Worm (Caenorhabditis elegans): ENCODE results near the gene srh-293.
A peak's percentile ranks its signal among the peaks of the same experiment; 100 is the strongest.

The srh-293 gene

DNA sequence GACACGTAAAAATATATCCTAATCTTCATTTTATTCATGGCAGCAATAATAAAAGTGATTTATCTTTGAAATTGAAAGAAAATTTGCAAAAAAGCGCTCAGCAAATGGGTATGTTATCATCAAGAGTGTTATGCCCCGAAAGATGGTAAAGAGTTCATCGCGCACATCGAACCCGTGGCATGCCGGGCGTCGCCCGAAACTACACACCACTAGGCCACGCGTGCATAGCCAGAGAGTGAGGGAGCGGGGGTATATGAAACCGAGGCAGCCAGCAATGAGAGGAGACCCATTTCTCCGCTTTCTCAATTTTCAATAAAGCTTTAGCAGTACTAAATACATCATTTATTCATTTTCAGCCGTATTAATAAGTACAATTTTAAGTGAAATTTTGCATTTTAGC is 7.8 kb downstream of the srh-293 start (continued):
- TF ChIP-seq elt-3 (tag; optimal IDR thresholded peaks at IDR 0.05) (peak in 1 of 6 experiments; percentile 29), fos-1 (tag; optimal IDR thresholded peaks at IDR 0.05) (peak; percentile 48), grh-1 (GFP tag; IDR thresholded peaks at IDR 0.05) (peak; percentile 25; the same call in 1 of the 2 replicates), hpl-2 (GFP tag; optimal IDR thresholded peaks at IDR 0.05) (peak; percentile 13), nhr-237 (tag; optimal IDR thresholded peaks at IDR 0.05) (no peak), zip-4 (GFP tag; optimal IDR thresholded peaks at IDR 0.05) (peak; percentile 18), unc-86 (tag; optimal IDR thresholded peaks at IDR 0.05) (peak; percentile 52), C16A3.4 (tag; optimal IDR thresholded peaks at IDR 0.05) (peak; percentile 78), C04F5.9 (tag; optimal IDR thresholded peaks at IDR 0.05) (no peak), aha-1 (tag; optimal IDR thresholded peaks at IDR 0.05) (no peak), nhr-12 (tag; optimal IDR thresholded peaks at IDR 0.05) (peak; percentile 12), fkh-10 (GFP tag; optimal IDR thresholded peaks at IDR 0.05) (peak; percentile 34), lir-3 (tag; optimal IDR thresholded peaks at IDR 0.05; ENCODE audit: poor library complexity) (peak; percentile 8), aly-2 (tag; optimal IDR thresholded peaks at IDR 0.05) (peak; percentile 44)

DNA sequence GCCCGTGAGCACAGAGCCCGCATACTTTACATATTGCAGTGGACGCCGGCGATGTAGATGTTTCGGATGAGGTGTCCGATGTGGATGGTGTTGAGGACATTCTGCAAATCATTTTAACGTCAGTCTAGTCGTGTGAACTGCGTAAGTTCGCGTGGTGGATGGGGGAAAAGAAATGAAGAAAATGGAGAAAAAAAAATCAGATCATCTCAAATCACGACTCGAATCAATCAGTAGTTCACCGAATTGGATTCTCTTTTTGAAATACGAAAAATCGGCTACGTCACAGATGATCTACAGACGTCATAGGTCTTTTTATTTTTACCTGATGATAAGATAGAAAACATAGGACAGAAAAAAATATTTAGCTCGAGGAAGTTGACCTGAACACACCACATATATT is 10.4 kb downstream of the srh-293 start, which contains the start of gene nhr-102:
Gene nhr-102, minus strand, starts transcription at position 101 of the 400 bp plus-strand sequence.
- TF ChIP-seq mdl-1 (tag; optimal IDR thresholded peaks at IDR 0.05) (no peak), ama-1 (optimal IDR thresholded peaks at IDR 0.05) (no peak), ceh-8 (GFP tag; optimal IDR thresholded peaks at IDR 0.05) (no peak), nhr-12 (tag; optimal IDR thresholded peaks at IDR 0.05) (no peak)

DNA sequence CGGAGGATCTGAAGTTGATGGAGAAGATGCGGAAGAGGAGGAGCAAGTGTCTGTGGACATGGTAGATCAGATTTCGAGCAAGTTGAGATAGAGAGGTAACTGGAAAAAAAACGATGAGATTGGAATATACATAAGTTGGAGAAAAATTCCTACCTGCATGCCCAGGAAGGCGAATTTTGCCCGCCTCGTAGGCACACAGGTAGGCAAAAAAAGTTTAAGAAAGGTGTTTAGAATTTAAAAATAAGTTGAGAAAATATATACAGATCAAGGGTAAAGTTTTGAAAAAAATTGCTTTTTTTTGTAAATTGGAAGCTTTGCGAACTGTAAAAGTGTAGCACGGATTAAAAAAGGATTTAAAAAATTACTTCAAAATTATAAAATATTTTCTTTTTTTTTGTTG is 13.6 kb downstream of the srh-293 start, which contains the start of gene nhr-84:
Gene nhr-84, minus strand, starts transcription at position 101 of the 400 bp plus-strand sequence.
- no peak for TF ChIP-seq nhr-71 (tag; optimal IDR thresholded peaks at IDR 0.05)
- TF ChIP-seq lin-15B (tag; optimal IDR thresholded peaks at IDR 0.05), result no peak
- no peak for TF ChIP-seq ceh-88 (GFP tag; IDR thresholded peaks at IDR 0.05)
- no peak for TF ChIP-seq nhr-85 (tag)
- no peak for TF ChIP-seq nhr-47 (tag; optimal IDR thresholded peaks at IDR 0.05)
- TF ChIP-seq ama-1 (optimal IDR thresholded peaks at IDR 0.05), result no peak
- no peak for TF ChIP-seq pag-3 (tag; optimal IDR thresholded peaks at IDR 0.05; ENCODE audit: borderline replicate concordance, insufficient read depth)
- TF ChIP-seq ets-5 (GFP tag; IDR thresholded peaks at IDR 0.05), result no peak
- no peak for TF ChIP-seq tlp-1 (tag; optimal IDR thresholded peaks at IDR 0.05)
- TF ChIP-seq lir-3 (tag; optimal IDR thresholded peaks at IDR 0.05; ENCODE audit: poor library complexity), result no peak
- no peak for TF ChIP-seq nhr-28 (tag; optimal IDR thresholded peaks at IDR 0.05)
- no peak for TF ChIP-seq nhr-19 (GFP tag; conservative IDR thresholded peaks at IDR 0.05)
- no peak for TF ChIP-seq fos-1 (tag; optimal IDR thresholded peaks at IDR 0.05)

DNA sequence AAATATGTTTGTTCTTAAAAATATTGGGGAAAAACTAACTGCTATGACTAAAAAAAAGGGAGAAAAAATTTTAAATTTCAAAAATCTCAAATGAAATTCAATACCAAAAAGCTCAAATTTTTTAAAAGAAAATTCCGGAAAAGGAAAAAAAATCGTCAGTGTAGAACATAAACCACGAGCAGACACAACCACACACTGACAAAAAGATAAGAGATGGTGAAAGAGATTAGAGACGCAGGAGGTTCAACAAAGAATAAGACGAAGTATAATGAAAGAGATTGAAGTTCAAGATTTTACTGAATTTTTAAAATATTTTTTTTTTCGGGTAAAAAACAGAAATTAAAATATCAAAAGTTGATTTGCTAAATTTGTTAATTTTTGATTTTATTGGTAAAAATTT is 14.1 kb downstream of the srh-293 start:
- TF ChIP-seq nhr-84 (tag; optimal IDR thresholded peaks at IDR 0.05), result no peak
- no peak for TF ChIP-seq unc-62 (GFP tag; optimal IDR thresholded peaks at IDR 0.05)
- TF ChIP-seq nhr-11 (tag; optimal IDR thresholded peaks at IDR 0.05), result no peak
- no peak for TF ChIP-seq hpl-2 (GFP tag; optimal IDR thresholded peaks at IDR 0.05)
- peak in 1 of 2 experiments; percentile 9 for TF ChIP-seq lin-35 (GFP tag; optimal IDR thresholded peaks at IDR 0.05)
- peak; percentile 39 for TF ChIP-seq elt-2 (tag; optimal IDR thresholded peaks at IDR 0.05)
- TF ChIP-seq lir-3 (tag; optimal IDR thresholded peaks at IDR 0.05; ENCODE audit: poor library complexity), result no peak
- no peak for TF ChIP-seq skn-1 (tag; optimal IDR thresholded peaks at IDR 0.05)
- TF ChIP-seq rnt-1 (tag; optimal IDR thresholded peaks at IDR 0.05), result no peak
- no peak for TF ChIP-seq nhr-47 (tag; optimal IDR thresholded peaks at IDR 0.05)
- TF ChIP-seq ama-1 (optimal IDR thresholded peaks at IDR 0.05), result no peak

DNA sequence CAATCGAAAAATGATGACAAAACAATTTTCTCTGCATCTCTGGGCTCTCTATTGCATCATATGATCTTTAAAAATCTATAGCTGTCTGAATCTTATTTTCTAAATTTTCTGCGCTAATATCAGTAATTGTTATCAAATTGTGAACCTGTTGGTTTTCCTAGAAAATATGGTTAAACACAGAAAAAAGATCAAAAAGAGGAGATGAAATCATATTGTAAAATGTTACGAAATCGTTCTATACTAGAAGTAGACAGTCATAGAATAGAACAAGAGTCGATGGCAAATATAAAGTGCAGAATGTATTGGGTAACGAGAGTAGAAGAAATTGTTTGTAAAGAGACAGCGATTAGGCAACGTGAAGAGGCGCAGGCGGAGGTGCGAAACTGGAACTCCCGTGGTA is 14.8 kb downstream of the srh-293 start:
- peak; percentile 76 for TF ChIP-seq zip-4 (GFP tag; optimal IDR thresholded peaks at IDR 0.05)
- TF ChIP-seq snu-23 (GFP tag; optimal IDR thresholded peaks at IDR 0.05), result peak; percentile 37
- no peak for TF ChIP-seq nhr-84 (tag; optimal IDR thresholded peaks at IDR 0.05)
- TF ChIP-seq jun-1 (tag; optimal IDR thresholded peaks at IDR 0.05), result no peak
- TF ChIP-seq swsn-7 (tag; optimal IDR thresholded peaks at IDR 0.05), result peak; percentile 17
- peak; percentile 48 for TF ChIP-seq lir-3 (tag; optimal IDR thresholded peaks at IDR 0.05; ENCODE audit: poor library complexity)
- TF ChIP-seq mef-2 (tag; optimal IDR thresholded peaks at IDR 0.05), result peak; percentile 20
- peak; percentile 41 for TF ChIP-seq tbx-2 (tag; optimal IDR thresholded peaks at IDR 0.05)
- peak; percentile 46 for TF ChIP-seq mep-1 (tag; optimal IDR thresholded peaks at IDR 0.05)
- TF ChIP-seq rnt-1 (tag; optimal IDR thresholded peaks at IDR 0.05), result peak; percentile 4
- peak; percentile 43 for TF ChIP-seq nhr-19 (GFP tag; conservative IDR thresholded peaks at IDR 0.05)
- no peak for TF ChIP-seq dsc-1 (tag; optimal IDR thresholded peaks at IDR 0.05)
- no peak for TF ChIP-seq sup-37 (GFP tag; optimal IDR thresholded peaks at IDR 0.05)
- no peak for TF ChIP-seq efl-3 (GFP tag; optimal IDR thresholded peaks at IDR 0.05)
- no peak for TF ChIP-seq C34B4.2 (tag; optimal IDR thresholded peaks at IDR 0.05)
- peak in 1 of 2 experiments; percentile 20 for TF ChIP-seq mdl-1 (tag; optimal IDR thresholded peaks at IDR 0.05)
- TF ChIP-seq ets-5 (GFP tag; IDR thresholded peaks at IDR 0.05), result no peak
- peak in 1 of 2 experiments; percentile 20 for TF ChIP-seq egl-27 (tag; optimal IDR thresholded peaks at IDR 0.05)
- TF ChIP-seq fkh-10 (GFP tag; optimal IDR thresholded peaks at IDR 0.05), result no peak
